Worm (Caenorhabditis elegans) whole organism, L1 larva: Measurements from ENCODE around the gene nhr-142.
A peak's percentile ranks its signal among the peaks of the same experiment; 100 is the strongest.

Experiments
- C04F5.9 ChIP-seq: sonication (generic microtip); optimal IDR thresholded peaks from 2 replicates; lab custom pipeline; 2016; ENCODE audit warnings: missing genetic modification characterization, missing compliant biosample characterization
- alr-1 ChIP-seq: fragments of 200-800 bp; sonication (Bioruptor generic); optimal IDR thresholded peaks from 2 replicates; lab custom pipeline; 2018; ENCODE audit warnings: borderline replicate concordance, mild to moderate bottlenecking, missing genetic modification characterization, missing compliant biosample characterization
- ceh-63 ChIP-seq: fragments of 200-800 bp; sonication (Bioruptor generic); optimal IDR thresholded peaks from 2 replicates; lab custom pipeline; 2018; ENCODE audit warnings: mild to moderate bottlenecking, missing genetic modification characterization, missing compliant biosample characterization
- dsc-1 ChIP-seq: sonication (generic microtip); optimal IDR thresholded peaks from 2 replicates; lab custom pipeline; 2016; ENCODE audit warnings: mild to moderate bottlenecking, missing genetic modification characterization, missing compliant biosample characterization
- efl-1 ChIP-seq, 4 experiments: fragments of 150-350 bp; optimal IDR thresholded peaks in 3 of 4; peaks in 1 of 4; 1 replicate in 1 of 4; 2 replicates in 3 of 4; lab custom pipeline; 2014; ENCODE audit warnings: missing biosample characterization in 2 of 4, missing genetic modification characterization in 2 of 4, missing genetic modification reagents in 2 of 4
- egl-13 ChIP-seq: sonication (generic microtip); optimal IDR thresholded peaks from 2 replicates; lab custom pipeline; 2016; ENCODE audit warnings: missing genotype, missing genetic modification reagents, missing genetic modification characterization, missing compliant biosample characterization
- elt-3 ChIP-seq, 6 experiments: fragments of 150-350 bp in 1 of 6; sonication (generic microtip); optimal IDR thresholded peaks; 2 replicates each; lab custom pipeline; 2017 to 2018; ENCODE audit warnings: missing biosample characterization in 6 of 6, missing genetic modification characterization in 6 of 6, inconsistent platforms in 1 of 6
- fkh-10 ChIP-seq: sonication (generic microtip); optimal IDR thresholded peaks from 2 replicates; lab custom pipeline; 2017; ENCODE audit warnings: missing biosample characterization, missing genetic modification reagents, missing genetic modification characterization
- fkh-8 ChIP-seq: sonication (generic microtip); optimal IDR thresholded peaks from 2 replicates; lab custom pipeline; 2016; ENCODE audit warnings: mild to moderate bottlenecking, missing genetic modification characterization, missing compliant biosample characterization
- grh-1 ChIP-seq: fragments of 200-800 bp; sonication (Bioruptor generic); IDR thresholded peaks from 2 replicates; pipeline ENCODE4 v1.3.6; 2022; ENCODE audit warnings: missing genetic modification reagents, missing genetic modification characterization, missing compliant biosample characterization
- hlh-17 ChIP-seq: fragments of 200-800 bp; sonication (Bioruptor generic); optimal IDR thresholded peaks from 2 replicates; lab custom pipeline; 2018; ENCODE audit warnings: missing genetic modification characterization, mild to moderate bottlenecking, missing compliant biosample characterization, moderate library complexity, borderline replicate concordance
- hlh-4 ChIP-seq: sonication (generic microtip); optimal IDR thresholded peaks from 2 replicates; lab custom pipeline; 2016; ENCODE audit warnings: mild to moderate bottlenecking, missing genetic modification characterization, missing compliant biosample characterization
- hpl-2 ChIP-seq: fragments of 150-350 bp; optimal IDR thresholded peaks from 2 replicates; lab custom pipeline; 2014; ENCODE audit warnings: missing biosample characterization, missing genetic modification reagents, missing genetic modification characterization
- lin-14 ChIP-seq: fragments of 200-800 bp; sonication (Bioruptor generic); optimal IDR thresholded peaks from 2 replicates; lab custom pipeline; 2018; ENCODE audit warnings: mild to moderate bottlenecking, missing genetic modification characterization, moderate library complexity, missing compliant biosample characterization
- lin-15B ChIP-seq: fragments of 150-350 bp; sonication (generic microtip); optimal IDR thresholded peaks from 3 replicates; lab custom pipeline; 2014; ENCODE audit warnings: missing biosample characterization, missing genetic modification characterization
- lir-3 ChIP-seq: sonication (generic microtip); optimal IDR thresholded peaks from 2 replicates; lab custom pipeline; 2016; ENCODE audit warnings: mild to moderate bottlenecking, missing genetic modification characterization, moderate library complexity, missing compliant biosample characterization; ENCODE audit not compliant: poor library complexity
- mef-2 ChIP-seq: fragments of 150-350 bp; optimal IDR thresholded peaks from 2 replicates; lab custom pipeline; 2014; ENCODE audit warnings: missing biosample characterization, missing genetic modification characterization
- nhr-12 ChIP-seq: sonication (generic microtip); optimal IDR thresholded peaks from 2 replicates; lab custom pipeline; 2017; ENCODE audit warnings: missing biosample characterization, missing genetic modification characterization
- nhr-19 ChIP-seq: fragments of 200-800 bp; sonication (Bioruptor generic); conservative IDR thresholded peaks from 2 replicates; pipeline ENCODE4 v1.3.6; 2022; ENCODE audit warnings: missing genetic modification characterization, missing compliant biosample characterization
- nhr-20 ChIP-seq: sonication (generic microtip); optimal IDR thresholded peaks from 2 replicates; lab custom pipeline; 2016; ENCODE audit warnings: mild to moderate bottlenecking, missing genetic modification characterization, missing compliant biosample characterization
- nhr-28 ChIP-seq: fragments of 150-350 bp; optimal IDR thresholded peaks from 2 replicates; lab custom pipeline; 2014; ENCODE audit warnings: missing biosample characterization, missing genetic modification characterization
- nhr-47 ChIP-seq: sonication (generic microtip); optimal IDR thresholded peaks from 2 replicates; lab custom pipeline; 2016; ENCODE audit warnings: mild to moderate bottlenecking, missing genetic modification characterization, moderate library complexity, missing compliant biosample characterization
- nhr-71 ChIP-seq: sonication (generic microtip); optimal IDR thresholded peaks from 2 replicates; lab custom pipeline; 2016; ENCODE audit warnings: mild to moderate bottlenecking, missing genetic modification characterization, moderate library complexity, missing compliant biosample characterization
- nhr-84 ChIP-seq: sonication (generic microtip); optimal IDR thresholded peaks from 2 replicates; lab custom pipeline; 2017; ENCODE audit warnings: missing biosample characterization, missing genetic modification characterization
- pag-3 ChIP-seq: sonication (generic microtip); optimal IDR thresholded peaks from 2 replicates; lab custom pipeline; 2017; ENCODE audit warnings: missing genetic modification characterization, mild to moderate bottlenecking, missing compliant biosample characterization, antibody characterized with exemption, borderline replicate concordance; ENCODE audit not compliant: insufficient read depth
- pax-3 ChIP-seq: fragments of 200-800 bp; sonication (Bioruptor generic); optimal IDR thresholded peaks from 2 replicates; lab custom pipeline; 2018; ENCODE audit warnings: mild to moderate bottlenecking, missing genetic modification characterization, moderate library complexity, missing compliant biosample characterization
- pqm-1 ChIP-seq: sonication (generic microtip); optimal IDR thresholded peaks from 3 replicates; lab custom pipeline; 2017; ENCODE audit warnings: missing biosample characterization, missing genetic modification characterization
- sox-4 ChIP-seq: sonication (generic microtip); optimal IDR thresholded peaks from 2 replicates; lab custom pipeline; 2016; ENCODE audit warnings: missing genetic modification characterization, missing compliant biosample characterization
- swsn-7 ChIP-seq: sonication (generic microtip); optimal IDR thresholded peaks from 2 replicates; lab custom pipeline; 2016; ENCODE audit warnings: missing genetic modification characterization, missing compliant biosample characterization
- tlp-1 ChIP-seq: fragments of 150-350 bp; optimal IDR thresholded peaks from 2 replicates; lab custom pipeline; 2014; ENCODE audit warnings: missing biosample characterization, missing genetic modification characterization
- ztf-11 ChIP-seq, 2 experiments: sonication (generic microtip); optimal IDR thresholded peaks; 2 replicates each; lab custom pipeline; 2016 to 2017; ENCODE audit warnings: missing genetic modification characterization in 2 of 2, missing biosample characterization in 1 of 2, missing compliant biosample characterization in 1 of 2

Gene nhr-142

ce11 chrV:5747519-5747918 lies 42.8 kb downstream of the nhr-142 start, which contains the start of gene acds-10:
TSS of gene acds-10 (plus strand) at chrV:5747819.
- TF ChIP-seq nhr-28 (tag; lab: Kevin White, UChicago): no peak
- TF ChIP-seq efl-1 (optimal IDR thresholded peaks at IDR 0.05; lab: Kevin White, UChicago): no peak
- peak in 1 of 2 experiments; percentile 18 for TF ChIP-seq efl-1 (GFP tag; optimal IDR thresholded peaks at IDR 0.05 in 1 of 2; lab: Kevin White, UChicago)

ce11 chrV:5746237-5746636 lies 44.1 kb downstream of the nhr-142 start:
- no peak for TF ChIP-seq efl-1 (optimal IDR thresholded peaks at IDR 0.05; lab: Kevin White, UChicago)
- no peak for TF ChIP-seq efl-1 (GFP tag; optimal IDR thresholded peaks at IDR 0.05 in 1 of 2; lab: Kevin White, UChicago)
- TF ChIP-seq C04F5.9 (tag; lab: Kevin White, UChicago): no peak
- TF ChIP-seq hlh-17: no peak
- TF ChIP-seq ceh-63: peak; percentile 77

- peak; percentile 22 for TF ChIP-seq nhr-47
- TF ChIP-seq fkh-10 (GFP tag; lab: Kevin White, UChicago): no peak
- peak; percentile 87 for TF ChIP-seq dsc-1 (tag; lab: Kevin White, UChicago)
- TF ChIP-seq lin-15B: no peak
- TF ChIP-seq egl-13: peak; percentile 55
- TF ChIP-seq, all 84 proteins: peak for 3
Measured at ce11 chrV:5741237-5741636, 49.1 kb downstream of the nhr-142 start.

ce11 chrV:5739438-5739837 lies 50.9 kb downstream of the nhr-142 start:
- TF ChIP-seq swsn-7 (no peak), efl-1 (optimal IDR thresholded peaks at IDR 0.05; lab: Kevin White, UChicago) (no peak), efl-1 (GFP tag; optimal IDR thresholded peaks at IDR 0.05 in 1 of 2; lab: Kevin White, UChicago) (peak in 1 of 2 experiments; percentile 87), hlh-17 (no peak), alr-1 (no peak), hpl-2 (no peak), pax-3 (tag; lab: Kevin White, UChicago) (peak; percentile 29), lin-15B (no peak), nhr-28 (tag; lab: Kevin White, UChicago) (no peak), fkh-10 (GFP tag; lab: Kevin White, UChicago) (no peak), pqm-1 (no peak), lin-14 (GFP tag; lab: Kevin White, UChicago) (no peak), nhr-71 (tag; lab: Kevin White, UChicago) (peak; percentile 34), dsc-1 (tag; lab: Kevin White, UChicago) (peak; percentile 85), egl-13 (no peak), nhr-47 (peak; percentile 7), mef-2 (tag; lab: Kevin White, UChicago) (no peak), nhr-20 (tag; lab: Kevin White, UChicago) (no peak), sox-4 (tag; lab: Kevin White, UChicago) (peak; percentile 35), ztf-11 (tag; optimal IDR thresholded peaks at IDR 0.05; lab: Kevin White, UChicago) (no peak), grh-1 (GFP tag; lab: Robert Waterston, UW) (no peak), fkh-8 (tag; lab: Kevin White, UChicago) (peak; percentile 51)
- TF ChIP-seq, all 84 proteins: peak for 7

ce11 chrV:5736068-5736467 lies 54.3 kb downstream of the nhr-142 start, which contains the start of gene K09H11.6:
TSS of gene K09H11.6 (minus strand) at chrV:5736168.
- TF ChIP-seq pag-3 (tag; lab: Kevin White, UChicago) (no peak), hlh-4 (no peak), nhr-19 (GFP tag; lab: Robert Waterston, UW) (no peak), elt-3 (tag; optimal IDR thresholded peaks at IDR 0.05; lab: Kevin White, UChicago) (no peak), nhr-84 (tag; lab: Kevin White, UChicago) (no peak), tlp-1 (tag; lab: Kevin White, UChicago) (no peak), egl-13 (no peak), lir-3 (no peak), nhr-12 (tag; lab: Kevin White, UChicago) (no peak), efl-1 (optimal IDR thresholded peaks at IDR 0.05; lab: Kevin White, UChicago) (no peak), efl-1 (GFP tag; optimal IDR thresholded peaks at IDR 0.05 in 1 of 2; lab: Kevin White, UChicago) (no peak)
